Worm (Caenorhabditis elegans) whole organism, L1 larva: ENCODE measurements around the gene Y39B6A.41.

Source experiments
- C04F5.9 ChIP-seq: sonication (generic microtip); optimal IDR thresholded peaks from 2 replicates; lab custom pipeline; 2016; ENCODE audit warnings: missing genetic modification characterization, missing compliant biosample characterization
- Y116A8C.19 ChIP-seq: sonication (generic microtip); optimal IDR thresholded peaks from 2 replicates; lab custom pipeline; 2016; ENCODE audit warnings: missing compliant biosample characterization, missing genetic modification characterization, borderline replicate concordance
- alr-1 ChIP-seq: fragments of 200-800 bp; sonication (Bioruptor generic); optimal IDR thresholded peaks from 2 replicates; lab custom pipeline; 2018; ENCODE audit warnings: borderline replicate concordance, mild to moderate bottlenecking, missing genetic modification characterization, missing compliant biosample characterization
- ama-1 ChIP-seq: fragments of 150-350 bp; optimal IDR thresholded peaks from 2 replicates; lab custom pipeline; 2014
- ceh-63 ChIP-seq: fragments of 200-800 bp; sonication (Bioruptor generic); optimal IDR thresholded peaks from 2 replicates; lab custom pipeline; 2018; ENCODE audit warnings: mild to moderate bottlenecking, missing genetic modification characterization, missing compliant biosample characterization
- ceh-8 ChIP-seq: fragments of 200-800 bp; sonication (Bioruptor generic); optimal IDR thresholded peaks from 2 replicates; lab custom pipeline; 2018; ENCODE audit warnings: mild to moderate bottlenecking, missing genetic modification characterization, moderate library complexity, missing compliant biosample characterization
- ceh-88 ChIP-seq: fragments of 200-800 bp; sonication (Bioruptor generic); IDR thresholded peaks from 2 replicates; pipeline ENCODE4 v1.3.6; 2022; ENCODE audit warnings: missing genetic modification characterization, missing compliant biosample characterization
- ceh-90 ChIP-seq: sonication (generic microtip); optimal IDR thresholded peaks from 2 replicates; lab custom pipeline; 2016; ENCODE audit warnings: missing genetic modification characterization, missing compliant biosample characterization
- efl-1 ChIP-seq, 4 experiments: fragments of 150-350 bp; optimal IDR thresholded peaks in 3 of 4; peaks in 1 of 4; 1 replicate in 1 of 4; 2 replicates in 3 of 4; lab custom pipeline; 2014; ENCODE audit warnings: missing biosample characterization in 2 of 4, missing genetic modification characterization in 2 of 4, missing genetic modification reagents in 2 of 4
- egl-13 ChIP-seq: sonication (generic microtip); optimal IDR thresholded peaks from 2 replicates; lab custom pipeline; 2016; ENCODE audit warnings: missing genotype, missing genetic modification reagents, missing genetic modification characterization, missing compliant biosample characterization
- elt-2 ChIP-seq: sonication (generic microtip); optimal IDR thresholded peaks from 2 replicates; lab custom pipeline; 2016; ENCODE audit warnings: missing genetic modification characterization, mild to moderate bottlenecking, inconsistent platforms, missing compliant biosample characterization, missing genetic modification reagents
- elt-3 ChIP-seq, 6 experiments: fragments of 150-350 bp in 1 of 6; sonication (generic microtip); optimal IDR thresholded peaks; 2 replicates each; lab custom pipeline; 2017 to 2018; ENCODE audit warnings: missing biosample characterization in 6 of 6, missing genetic modification characterization in 6 of 6, inconsistent platforms in 1 of 6
- ets-5 ChIP-seq: fragments of 200-800 bp; sonication (Bioruptor generic); IDR thresholded peaks from 2 replicates; pipeline ENCODE4 v1.3.6; 2022; ENCODE audit warnings: missing genetic modification characterization, missing compliant biosample characterization
- fos-1 ChIP-seq: fragments of 150-350 bp; optimal IDR thresholded peaks from 2 replicates; lab custom pipeline; 2014; ENCODE audit warnings: missing biosample characterization, missing genetic modification characterization
- grh-1 ChIP-seq: fragments of 200-800 bp; sonication (Bioruptor generic); IDR thresholded peaks from 2 replicates; pipeline ENCODE4 v1.3.6; 2022; ENCODE audit warnings: missing genetic modification reagents, missing genetic modification characterization, missing compliant biosample characterization
- hpl-2 ChIP-seq: fragments of 150-350 bp; optimal IDR thresholded peaks from 2 replicates; lab custom pipeline; 2014; ENCODE audit warnings: missing biosample characterization, missing genetic modification reagents, missing genetic modification characterization
- irx-1 ChIP-seq: sonication (generic microtip); optimal IDR thresholded peaks from 2 replicates; lab custom pipeline; 2016; ENCODE audit warnings: missing genetic modification characterization, missing compliant biosample characterization
- isw-1 ChIP-seq: fragments of 200-800 bp; sonication (Bioruptor generic); IDR thresholded peaks from 2 replicates; pipeline ENCODE4 v1.3.6; 2022; ENCODE audit warnings: missing genetic modification characterization, missing compliant biosample characterization
- lin-13 ChIP-seq: fragments of 150-350 bp; optimal IDR thresholded peaks from 2 replicates; lab custom pipeline; 2014; ENCODE audit warnings: missing biosample characterization, missing genetic modification reagents, missing genetic modification characterization
- lin-14 ChIP-seq: fragments of 200-800 bp; sonication (Bioruptor generic); optimal IDR thresholded peaks from 2 replicates; lab custom pipeline; 2018; ENCODE audit warnings: mild to moderate bottlenecking, missing genetic modification characterization, moderate library complexity, missing compliant biosample characterization
- lin-15B ChIP-seq: fragments of 150-350 bp; sonication (generic microtip); optimal IDR thresholded peaks from 3 replicates; lab custom pipeline; 2014; ENCODE audit warnings: missing biosample characterization, missing genetic modification characterization
- lin-35 ChIP-seq, 2 experiments: fragments of 150-350 bp; optimal IDR thresholded peaks; 2 replicates each; lab custom pipeline; 2014; ENCODE audit warnings: missing biosample characterization in 2 of 2, missing genetic modification characterization in 2 of 2, missing genetic modification reagents in 2 of 2
- lin-39 ChIP-seq: fragments of 150-350 bp; optimal IDR thresholded peaks from 2 replicates; lab custom pipeline; 2014; ENCODE audit warnings: missing biosample characterization, missing genetic modification reagents, missing genetic modification characterization
- mdl-1 ChIP-seq, 2 experiments: fragments of 150-350 bp; optimal IDR thresholded peaks; 2 replicates each; lab custom pipeline; 2014 to 2017; ENCODE audit warnings: missing biosample characterization in 2 of 2, missing genetic modification characterization in 2 of 2, inconsistent platforms in 1 of 2
- mef-2 ChIP-seq: fragments of 150-350 bp; optimal IDR thresholded peaks from 2 replicates; lab custom pipeline; 2014; ENCODE audit warnings: missing biosample characterization, missing genetic modification characterization
- nhr-11 ChIP-seq: fragments of 150-350 bp; optimal IDR thresholded peaks from 2 replicates; lab custom pipeline; 2014; ENCODE audit warnings: missing biosample characterization, missing genetic modification characterization
- nhr-19 ChIP-seq: fragments of 200-800 bp; sonication (Bioruptor generic); conservative IDR thresholded peaks from 2 replicates; pipeline ENCODE4 v1.3.6; 2022; ENCODE audit warnings: missing genetic modification characterization, missing compliant biosample characterization
- nhr-71 ChIP-seq: sonication (generic microtip); optimal IDR thresholded peaks from 2 replicates; lab custom pipeline; 2016; ENCODE audit warnings: mild to moderate bottlenecking, missing genetic modification characterization, moderate library complexity, missing compliant biosample characterization
- nhr-76 ChIP-seq: sonication (generic microtip); optimal IDR thresholded peaks from 2 replicates; lab custom pipeline; 2017; ENCODE audit warnings: missing biosample characterization, missing genetic modification characterization
- pqm-1 ChIP-seq: sonication (generic microtip); optimal IDR thresholded peaks from 3 replicates; lab custom pipeline; 2017; ENCODE audit warnings: missing biosample characterization, missing genetic modification characterization
- snpc-4 ChIP-seq: fragments of 150-350 bp; optimal IDR thresholded peaks from 2 replicates; lab custom pipeline; 2014; ENCODE audit warnings: missing biosample characterization, missing genetic modification characterization
- swsn-7 ChIP-seq: sonication (generic microtip); optimal IDR thresholded peaks from 2 replicates; lab custom pipeline; 2016; ENCODE audit warnings: missing genetic modification characterization, missing compliant biosample characterization
- unc-130 ChIP-seq: fragments of 150-350 bp; optimal IDR thresholded peaks from 2 replicates; lab custom pipeline; 2017; ENCODE audit warnings: missing biosample characterization, missing genetic modification characterization, inconsistent platforms
- unc-30 ChIP-seq: sonication (generic microtip); optimal IDR thresholded peaks from 2 replicates; lab custom pipeline; 2017; ENCODE audit warnings: missing biosample characterization, missing genetic modification characterization
- unc-62 ChIP-seq: fragments of 150-350 bp; optimal IDR thresholded peaks from 2 replicates; lab custom pipeline; 2014; ENCODE audit warnings: missing biosample characterization, missing genetic modification reagents, missing genetic modification characterization
- unc-86 ChIP-seq: sonication (generic microtip); optimal IDR thresholded peaks from 2 replicates; lab custom pipeline; 2016; ENCODE audit warnings: missing genetic modification characterization, missing compliant biosample characterization
- unc-98 ChIP-seq: fragments of 200-800 bp; sonication (Bioruptor generic); IDR thresholded peaks from 2 replicates; pipeline ENCODE4 v1.3.6; 2022; ENCODE audit warnings: missing genetic modification characterization, missing compliant biosample characterization
- zip-4 ChIP-seq: fragments of 200-800 bp; sonication (Bioruptor generic); optimal IDR thresholded peaks from 2 replicates; lab custom pipeline; 2018; ENCODE audit warnings: mild to moderate bottlenecking, missing genetic modification characterization, moderate library complexity, missing compliant biosample characterization
- ztf-11 ChIP-seq, 2 experiments: sonication (generic microtip); optimal IDR thresholded peaks; 2 replicates each; lab custom pipeline; 2016 to 2017; ENCODE audit warnings: missing genetic modification characterization in 2 of 2, missing biosample characterization in 1 of 2, missing compliant biosample characterization in 1 of 2

Gene Y39B6A.41

DNA sequence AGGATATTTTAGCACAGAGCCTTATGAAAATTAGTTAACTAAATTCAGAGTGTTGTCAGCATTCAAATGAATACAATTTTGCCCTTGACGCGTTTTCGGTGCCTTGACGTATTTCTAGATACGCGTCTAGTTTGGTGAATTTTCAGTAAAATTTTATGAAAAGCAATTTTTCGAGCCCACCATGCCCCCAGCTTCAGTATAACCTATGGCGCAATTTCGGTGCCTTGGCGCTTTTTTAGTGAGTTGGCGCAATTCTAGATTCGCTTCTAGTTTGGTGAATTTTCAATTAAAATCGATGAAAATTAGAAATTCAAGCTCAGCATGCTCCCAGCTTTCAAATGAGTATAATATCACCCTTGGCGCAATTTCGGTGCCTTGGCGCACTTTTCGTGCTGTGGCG is 35.4 kb upstream of the Y39B6A.41 start:
- TF ChIP-seq ceh-88 = no peak
- TF ChIP-seq swsn-7 (tag; lab: Kevin White, UChicago) = no peak
- TF ChIP-seq nhr-11 (tag; lab: Kevin White, UChicago) = no peak
- no peak for TF ChIP-seq zip-4 (GFP tag; lab: Kevin White, UChicago)
- TF ChIP-seq efl-1 (optimal IDR thresholded peaks at IDR 0.05; lab: Kevin White, UChicago) = no peak
- TF ChIP-seq efl-1 (GFP tag; optimal IDR thresholded peaks at IDR 0.05 in 1 of 2; lab: Kevin White, UChicago) = no peak
- no peak for TF ChIP-seq elt-2 (tag; lab: Kevin White, UChicago)
- no peak for TF ChIP-seq alr-1
- TF ChIP-seq unc-30 = no peak
- no peak for TF ChIP-seq nhr-71
- TF ChIP-seq mef-2 (tag; lab: Kevin White, UChicago) = no peak
- no peak for TF ChIP-seq pqm-1 (tag; lab: Kevin White, UChicago)
- no peak for TF ChIP-seq ceh-63
- no peak for TF ChIP-seq snpc-4 (tag; lab: Kevin White, UChicago)
- no peak for TF ChIP-seq hpl-2 (GFP tag; lab: Kevin White, UChicago)
- no peak for TF ChIP-seq lin-15B (tag; lab: Kevin White, UChicago)
- TF ChIP-seq lin-13 (GFP tag; lab: Kevin White, UChicago) = no peak
- TF ChIP-seq egl-13 = no peak
- TF ChIP-seq lin-35 (GFP tag; optimal IDR thresholded peaks at IDR 0.05; lab: Kevin White, UChicago) = no peak
- no peak for TF ChIP-seq unc-130
- TF ChIP-seq unc-98 (GFP tag; lab: Robert Waterston, UW) = no peak

DNA sequence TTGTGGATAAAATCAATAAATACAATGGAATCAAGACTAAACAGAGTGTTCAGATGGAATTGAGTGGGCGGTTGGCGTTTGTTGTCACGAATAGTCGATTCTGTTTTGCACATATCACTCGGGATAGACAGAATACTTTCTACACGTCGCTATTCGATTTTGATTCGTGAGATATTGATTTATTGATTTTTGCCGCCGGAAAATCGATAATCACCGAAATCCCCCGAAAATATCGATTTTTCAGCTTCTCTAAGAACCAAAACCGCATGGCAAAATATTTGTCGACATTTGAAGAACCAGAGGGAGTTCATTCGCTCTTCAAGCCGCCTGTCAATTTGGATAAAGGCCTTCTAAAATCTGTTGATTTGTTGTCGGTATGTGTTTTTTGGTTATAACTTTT is 32.6 kb upstream of the Y39B6A.41 start:
- TF ChIP-seq fos-1 (tag; lab: Kevin White, UChicago) = no peak
- TF ChIP-seq Y116A8C.19 (tag; lab: Kevin White, UChicago) = no peak
- no peak for TF ChIP-seq unc-62 (GFP tag; lab: Kevin White, UChicago)
- TF ChIP-seq mdl-1 (tag; optimal IDR thresholded peaks at IDR 0.05; lab: Kevin White, UChicago) = no peak
- no peak for TF ChIP-seq egl-13
- TF ChIP-seq nhr-19 = no peak
- TF ChIP-seq swsn-7 (tag; lab: Kevin White, UChicago) = no peak
- TF ChIP-seq ets-5 = no peak

DNA sequence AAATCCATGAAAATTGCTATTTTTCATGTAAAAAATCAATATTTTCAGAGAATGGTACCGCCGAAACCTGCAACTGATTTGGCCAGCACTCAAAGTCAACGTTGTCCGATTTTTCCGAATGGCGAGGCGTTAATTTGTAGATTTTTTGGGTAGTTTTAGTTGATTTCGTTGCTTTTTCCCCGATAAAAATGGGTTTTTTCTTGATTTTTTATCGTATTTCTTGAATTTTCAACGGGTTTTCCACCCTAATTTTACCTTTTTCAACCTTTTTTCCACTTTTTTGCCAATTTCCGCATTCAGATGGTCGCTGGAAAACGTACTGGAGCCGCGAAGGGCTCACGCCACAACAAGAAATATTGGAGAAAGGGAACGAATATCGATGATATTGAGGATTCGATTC is 23.9 kb upstream of the Y39B6A.41 start, which contains the start of gene Y39B6A.33:
Gene Y39B6A.33 (plus strand): TSS at position 301 of the 400 bp plus-strand sequence.
- TF ChIP-seq nhr-76 (tag; lab: Kevin White, UChicago) (no peak), nhr-71 (no peak), swsn-7 (tag; lab: Kevin White, UChicago) (no peak), ceh-8 (GFP tag; lab: Kevin White, UChicago) (no peak), lin-14 (no peak), nhr-11 (tag; lab: Kevin White, UChicago) (no peak), hpl-2 (GFP tag; lab: Kevin White, UChicago) (no peak), isw-1 (GFP tag; lab: Robert Waterston, UW) (no peak), C04F5.9 (tag; lab: Kevin White, UChicago) (no peak), irx-1 (tag; lab: Kevin White, UChicago) (no peak), ama-1 (lab: Kevin White, UChicago) (no peak), unc-86 (tag; lab: Kevin White, UChicago) (no peak), ceh-90 (tag; lab: Kevin White, UChicago) (no peak), ztf-11 (tag; optimal IDR thresholded peaks at IDR 0.05; lab: Kevin White, UChicago) (no peak), ceh-63 (no peak), elt-3 (tag; optimal IDR thresholded peaks at IDR 0.05; lab: Kevin White, UChicago) (no peak), grh-1 (GFP tag; lab: Robert Waterston, UW) (no peak), unc-62 (GFP tag; lab: Kevin White, UChicago) (no peak), lin-39 (tag; lab: Kevin White, UChicago) (no peak), nhr-19 (no peak)
